Fruit fly (Drosophila melanogaster) whole organism, adult: ENCODE measurements around the gene CG4653.

Source experiments
- CG12768 ChIP-seq: fragments of 200-800 bp; sonication (Bioruptor generic); optimal IDR thresholded peaks from 2 replicates; lab custom pipeline; 2017; ENCODE audit warnings: missing biosample characterization, missing genetic modification characterization, mild to moderate bottlenecking, moderate library complexity, missing genetic modification reagents
- CG7045 ChIP-seq: fragments of 200-800 bp; sonication (Bioruptor generic); optimal IDR thresholded peaks from 2 replicates; lab custom pipeline; 2017; ENCODE audit warnings: missing biosample characterization, mild to moderate bottlenecking, missing genetic modification characterization
- Crg-1 ChIP-seq: fragments of 200-800 bp; sonication (Bioruptor generic); optimal IDR thresholded peaks from 2 replicates; lab custom pipeline; 2016; ENCODE audit warnings: missing biosample characterization, missing genetic modification characterization

- TF ChIP-seq Crg-1 (no peak), CG12768 (no peak), CG7045 (GFP tag; lab: Kevin White, UChicago) (no peak)
Observed at dm6 chrX:16744345-16744744, 40.5 kb downstream of the CG4653 start.
